Worm (Caenorhabditis elegans): Measurements from ENCODE around the gene cpna-1.
"Not testable (repeated sequence)": the region's sequence is repeated elsewhere in the genome, so short reads cannot be mapped to it uniquely, and the experiment has no call there.

Gene cpna-1

ce11 chrII:4155112-4155823 lies 31.2 kb upstream of the cpna-1 start, which contains the start of gene R03H10.2:
Gene R03H10.2 (plus strand): TSS chrII:4155773.
- TF ChIP-seq lsy-2 (tag; optimal IDR thresholded peaks at IDR 0.05) (no peak), peb-1 (tag; optimal IDR thresholded peaks at IDR 0.05) (no peak), ZK546.5 (tag; optimal IDR thresholded peaks at IDR 0.05) (no peak), nhr-11 (tag; optimal IDR thresholded peaks at IDR 0.05) (no peak), F13H6.1 (tag; optimal IDR thresholded peaks at IDR 0.05) (no peak), ztf-4 (tag; optimal IDR thresholded peaks at IDR 0.05) (no peak), ama-1 (optimal IDR thresholded peaks at IDR 0.05) (no peak), elt-1 (tag; optimal IDR thresholded peaks at IDR 0.05) (no peak)

ce11 chrII:4157817-4158216 lies 28.6 kb upstream of the cpna-1 start:
- TF ChIP-seq crh-2 (tag; optimal IDR thresholded peaks at IDR 0.05) (no peak), ceh-16 (tag; optimal IDR thresholded peaks at IDR 0.05) (no peak), C34F6.9 (tag; optimal IDR thresholded peaks at IDR 0.05) (no peak), nhr-21 (tag; optimal IDR thresholded peaks at IDR 0.05) (no peak), skn-1 (tag; optimal IDR thresholded peaks at IDR 0.05) (no peak), nhr-10 (tag; optimal IDR thresholded peaks at IDR 0.05) (no peak), nhr-6 (tag; optimal IDR thresholded peaks at IDR 0.05) (no peak), elt-1 (tag; optimal IDR thresholded peaks at IDR 0.05) (no peak), lsy-2 (tag; optimal IDR thresholded peaks at IDR 0.05) (no peak), nhr-129 (tag; optimal IDR thresholded peaks at IDR 0.05) (no peak), ztf-1 (GFP tag; conservative IDR thresholded peaks at IDR 0.05) (no peak), nhr-237 (tag; optimal IDR thresholded peaks at IDR 0.05) (no peak), ceh-82 (tag; optimal IDR thresholded peaks at IDR 0.05) (no peak), lin-11 (tag; optimal IDR thresholded peaks at IDR 0.05) (no peak), alr-1 (tag; optimal IDR thresholded peaks at IDR 0.05) (no peak), aly-2 (tag; optimal IDR thresholded peaks at IDR 0.05) (no peak), lin-13 (GFP tag; optimal IDR thresholded peaks at IDR 0.05) (no peak), R02D3.7 (tag; optimal IDR thresholded peaks at IDR 0.05) (no peak), elt-3 (tag; optimal IDR thresholded peaks at IDR 0.05) (no peak)

ce11 chrII:4159570-4159969 lies 26.9 kb upstream of the cpna-1 start:
- TF ChIP-seq dmd-4 (tag; optimal IDR thresholded peaks at IDR 0.05) = no peak
- TF ChIP-seq Y55F3AM.14 (GFP tag; optimal IDR thresholded peaks at IDR 0.05) = no peak
- TF ChIP-seq zag-1 (tag; optimal IDR thresholded peaks at IDR 0.05) = no peak
- TF ChIP-seq elt-3 (tag; optimal IDR thresholded peaks at IDR 0.05) = no peak

ce11 chrII:4167833-4168232 lies 18.6 kb upstream of the cpna-1 start:
- TF ChIP-seq ztf-1 (GFP tag; conservative IDR thresholded peaks at IDR 0.05) (no peak), aly-2 (tag; optimal IDR thresholded peaks at IDR 0.05) (no peak), nhr-21 (tag; optimal IDR thresholded peaks at IDR 0.05) (no peak), nhr-11 (tag; optimal IDR thresholded peaks at IDR 0.05) (no peak), unc-62 (GFP tag; optimal IDR thresholded peaks at IDR 0.05) (no peak), nhr-77 (tag; optimal IDR thresholded peaks at IDR 0.05) (no peak), nhr-10 (tag; optimal IDR thresholded peaks at IDR 0.05) (no peak), C34F6.9 (tag; optimal IDR thresholded peaks at IDR 0.05) (no peak), nhr-129 (tag; optimal IDR thresholded peaks at IDR 0.05) (no peak), lin-39 (tag; optimal IDR thresholded peaks at IDR 0.05) (no peak)

ce11 chrII:4168404-4168803 lies 18.1 kb upstream of the cpna-1 start, which contains the start of gene R03H10.4:
Gene R03H10.4 (minus strand): TSS chrII:4168504.
- TF ChIP-seq elt-3, mdl-1, nhr-129 (tag; optimal IDR thresholded peaks at IDR 0.05): not testable (repeated sequence)

- TF ChIP-seq ztf-11 (tag; optimal IDR thresholded peaks at IDR 0.05) = no peak
- TF ChIP-seq lin-39 (tag; optimal IDR thresholded peaks at IDR 0.05) = no peak
- no peak for TF ChIP-seq nhr-10 (tag; optimal IDR thresholded peaks at IDR 0.05)
- no peak for TF ChIP-seq nhr-237 (tag; optimal IDR thresholded peaks at IDR 0.05)
- no peak for TF ChIP-seq zag-1 (tag; optimal IDR thresholded peaks at IDR 0.05)
- no peak for TF ChIP-seq fos-1 (tag; optimal IDR thresholded peaks at IDR 0.05)
- TF ChIP-seq sma-3 (GFP tag; optimal IDR thresholded peaks at IDR 0.05) = no peak
- TF ChIP-seq crh-2 (tag; optimal IDR thresholded peaks at IDR 0.05) = no peak
- TF ChIP-seq lsy-2 (tag; optimal IDR thresholded peaks at IDR 0.05) = no peak
- TF ChIP-seq alr-1 (tag; optimal IDR thresholded peaks at IDR 0.05) = no peak
- no peak for TF ChIP-seq R02D3.7 (tag; optimal IDR thresholded peaks at IDR 0.05)
- no peak for TF ChIP-seq nhr-77 (tag; optimal IDR thresholded peaks at IDR 0.05)
- no peak for TF ChIP-seq nhr-12 (tag; optimal IDR thresholded peaks at IDR 0.05)
- no peak for TF ChIP-seq Y55F3AM.14 (GFP tag; optimal IDR thresholded peaks at IDR 0.05)
- TF ChIP-seq nhr-11 (tag; optimal IDR thresholded peaks at IDR 0.05) = no peak
- TF ChIP-seq gmeb-1 (tag; optimal IDR thresholded peaks at IDR 0.05) = no peak
- no peak for TF ChIP-seq C34F6.9 (tag; optimal IDR thresholded peaks at IDR 0.05)
- no peak for TF ChIP-seq egl-27 (tag; optimal IDR thresholded peaks at IDR 0.05)
Observed at ce11 chrII:4170508-4170907, 16.0 kb upstream of the cpna-1 start, which contains the start of gene R03H10.5. Gene R03H10.5 (minus strand): TSS chrII:4170608.
